Worm (Caenorhabditis elegans): Measurements from ENCODE around the gene F13B6.1.

ce11 chrIV:7433858-7434257 is 22.5 kb upstream of the F13B6.1 start, which contains the start of gene B0496.11:
- TF ChIP-seq nhr-90 (tag; optimal IDR thresholded peaks at IDR 0.05), result no peak
- no peak for TF ChIP-seq snpc-1.3 (tag; optimal IDR thresholded peaks at IDR 0.05; ENCODE audit: insufficient read depth)
- no peak for TF ChIP-seq unc-62 (GFP tag; optimal IDR thresholded peaks at IDR 0.05)
- no peak for TF ChIP-seq lin-54 (GFP tag; optimal IDR thresholded peaks at IDR 0.05)
- TF ChIP-seq pha-4 (tag; optimal IDR thresholded peaks at IDR 0.05), result no peak

Data from whole organism, young adult.